Worm (Caenorhabditis elegans) whole organism, late embryonic: ENCODE data around the gene D1086.1.

ENCODE experiments used
- C08G9.2 ChIP-seq: sonication (generic microtip); optimal IDR thresholded peaks from 2 replicates; lab custom pipeline; 2016; ENCODE audit warnings: mild to moderate bottlenecking, missing genetic modification characterization, moderate library complexity, missing compliant biosample characterization
- F13H6.1 ChIP-seq: sonication (generic microtip); optimal IDR thresholded peaks from 2 replicates; lab custom pipeline; 2016; ENCODE audit warnings: missing genetic modification characterization, missing compliant biosample characterization
- K02D7.2 ChIP-seq: sonication (generic microtip); optimal IDR thresholded peaks from 2 replicates; lab custom pipeline; 2017; ENCODE audit warnings: mild to moderate bottlenecking, missing genetic modification characterization, missing compliant biosample characterization
- K09A11.1 ChIP-seq: sonication (generic microtip); optimal IDR thresholded peaks from 2 replicates; lab custom pipeline; 2017; ENCODE audit warnings: antibody characterized with exemption, mild to moderate bottlenecking, missing genetic modification characterization, missing compliant biosample characterization; ENCODE audit not compliant: insufficient read depth
- T23F11.4 ChIP-seq: fragments of 200-800 bp; sonication (Bioruptor generic); optimal IDR thresholded peaks from 2 replicates; lab custom pipeline; 2018; ENCODE audit warnings: mild to moderate bottlenecking, missing genetic modification characterization, missing compliant biosample characterization
- Y22D7AL.16 ChIP-seq: sonication (generic microtip); optimal IDR thresholded peaks from 2 replicates; lab custom pipeline; 2016; ENCODE audit warnings: missing genetic modification characterization, missing compliant biosample characterization
- ahr-1 ChIP-seq: sonication (generic microtip); optimal IDR thresholded peaks from 2 replicates; lab custom pipeline; 2016; ENCODE audit warnings: missing genetic modification characterization, missing compliant biosample characterization
- ama-1 ChIP-seq: fragments of 150-350 bp; optimal IDR thresholded peaks from 2 replicates; lab custom pipeline; 2014
- ceh-14 ChIP-seq: sonication (generic microtip); optimal IDR thresholded peaks from 2 replicates; lab custom pipeline; 2016; ENCODE audit warnings: missing genotype, missing genetic modification characterization, missing compliant biosample characterization
- ceh-18 ChIP-seq: sonication (generic microtip); optimal IDR thresholded peaks from 2 replicates; lab custom pipeline; 2016; ENCODE audit warnings: missing genetic modification characterization, missing compliant biosample characterization
- ceh-19 ChIP-seq: fragments of 200-800 bp; sonication (Bioruptor generic); optimal IDR thresholded peaks from 2 replicates; lab custom pipeline; 2018; ENCODE audit warnings: mild to moderate bottlenecking, missing genetic modification characterization, missing compliant biosample characterization
- ceh-2 ChIP-seq: sonication (generic microtip); optimal IDR thresholded peaks from 2 replicates; lab custom pipeline; 2016; ENCODE audit warnings: missing genotype, missing genetic modification characterization, missing compliant biosample characterization
- ceh-22 ChIP-seq: sonication (generic microtip); optimal IDR thresholded peaks from 2 replicates; lab custom pipeline; 2017; ENCODE audit warnings: missing biosample characterization, missing genetic modification characterization
- ceh-24 ChIP-seq: sonication (generic microtip); optimal IDR thresholded peaks from 2 replicates; lab custom pipeline; 2016; ENCODE audit warnings: mild to moderate bottlenecking, missing genetic modification characterization, missing compliant biosample characterization
- ceh-30 ChIP-seq: fragments of 150-350 bp; optimal IDR thresholded peaks from 2 replicates; lab custom pipeline; 2014; ENCODE audit warnings: missing biosample characterization, missing genetic modification characterization
- ceh-31 ChIP-seq: sonication (generic microtip); optimal IDR thresholded peaks from 2 replicates; lab custom pipeline; 2016; ENCODE audit warnings: missing genetic modification characterization, missing compliant biosample characterization
- ceh-45 ChIP-seq: fragments of 200-800 bp; sonication (Bioruptor generic); IDR thresholded peaks from 2 replicates; pipeline ENCODE4 v1.3.6; 2022; ENCODE audit warnings: missing genetic modification reagents, missing genetic modification characterization, missing compliant biosample characterization
- ceh-9 ChIP-seq: sonication (generic microtip); optimal IDR thresholded peaks from 2 replicates; lab custom pipeline; 2016; ENCODE audit warnings: mild to moderate bottlenecking, missing genetic modification characterization, inconsistent platforms, missing compliant biosample characterization
- che-1 ChIP-seq: sonication (generic microtip); optimal IDR thresholded peaks from 2 replicates; lab custom pipeline; 2016; ENCODE audit warnings: mild to moderate bottlenecking, missing genetic modification characterization, missing compliant biosample characterization
- dmd-4 ChIP-seq: sonication (generic microtip); optimal IDR thresholded peaks from 2 replicates; lab custom pipeline; 2016; ENCODE audit warnings: borderline replicate concordance, missing genetic modification characterization, missing compliant biosample characterization
- dve-1 ChIP-seq: sonication (generic microtip); optimal IDR thresholded peaks from 2 replicates; lab custom pipeline; 2017; ENCODE audit warnings: antibody characterized with exemption, mild to moderate bottlenecking, missing genetic modification characterization, missing compliant biosample characterization
- elt-2 ChIP-seq: sonication (generic microtip); optimal IDR thresholded peaks from 2 replicates; lab custom pipeline; 2016; ENCODE audit warnings: missing genetic modification reagents, missing genetic modification characterization, missing compliant biosample characterization
- eyg-1 ChIP-seq: sonication (generic microtip); optimal IDR thresholded peaks from 2 replicates; lab custom pipeline; 2016; ENCODE audit warnings: missing genotype, missing genetic modification characterization, missing compliant biosample characterization
- fax-1 ChIP-seq: sonication (generic microtip); optimal IDR thresholded peaks from 2 replicates; lab custom pipeline; 2016; ENCODE audit warnings: missing genotype, missing genetic modification characterization, missing compliant biosample characterization
- fkh-10 ChIP-seq: fragments of 150-350 bp; optimal IDR thresholded peaks from 2 replicates; lab custom pipeline; 2014; ENCODE audit warnings: missing biosample characterization, missing genetic modification reagents, missing genetic modification characterization
- fkh-6 ChIP-seq: sonication (generic microtip); optimal IDR thresholded peaks from 2 replicates; lab custom pipeline; 2016; ENCODE audit warnings: missing genetic modification characterization, missing compliant biosample characterization
- gmeb-2 ChIP-seq: sonication (generic microtip); optimal IDR thresholded peaks from 2 replicates; lab custom pipeline; 2016; ENCODE audit warnings: missing genetic modification characterization, inconsistent platforms, missing compliant biosample characterization
- hlh-13 ChIP-seq: fragments of 200-800 bp; sonication (Bioruptor generic); optimal IDR thresholded peaks from 2 replicates; lab custom pipeline; 2018; ENCODE audit warnings: mild to moderate bottlenecking, missing genetic modification characterization, missing compliant biosample characterization
- hlh-15 ChIP-seq: sonication (generic microtip); optimal IDR thresholded peaks from 2 replicates; lab custom pipeline; 2016; ENCODE audit warnings: missing genetic modification characterization, missing compliant biosample characterization
- hlh-30 ChIP-seq: sonication (generic microtip); optimal IDR thresholded peaks from 2 replicates; lab custom pipeline; 2017; ENCODE audit warnings: antibody characterized with exemption, missing genetic modification characterization, missing compliant biosample characterization; ENCODE audit not compliant: insufficient read depth
- hlh-6 ChIP-seq: sonication (generic microtip); optimal IDR thresholded peaks from 2 replicates; lab custom pipeline; 2016; ENCODE audit warnings: missing genotype, missing genetic modification characterization, missing compliant biosample characterization
- hlh-8 ChIP-seq: sonication (generic microtip); optimal IDR thresholded peaks from 2 replicates; lab custom pipeline; 2016; ENCODE audit warnings: missing genotype, missing genetic modification characterization, missing compliant biosample characterization
- lim-6 ChIP-seq: sonication (generic microtip); optimal IDR thresholded peaks from 2 replicates; lab custom pipeline; 2016; ENCODE audit warnings: missing genetic modification characterization, missing compliant biosample characterization
- lin-11 ChIP-seq: fragments of 200-800 bp; sonication (Bioruptor generic); optimal IDR thresholded peaks from 2 replicates; lab custom pipeline; 2018; ENCODE audit warnings: mild to moderate bottlenecking, missing genetic modification characterization, missing compliant biosample characterization
- madf-2 ChIP-seq: sonication (generic microtip); optimal IDR thresholded peaks from 2 replicates; lab custom pipeline; 2017; ENCODE audit warnings: missing genetic modification characterization, missing compliant biosample characterization
- nfya-1 ChIP-seq: sonication (generic microtip); optimal IDR thresholded peaks from 2 replicates; lab custom pipeline; 2017; ENCODE audit warnings: missing genetic modification characterization, mild to moderate bottlenecking, missing compliant biosample characterization, antibody characterized with exemption, moderate library complexity
- nhr-11 ChIP-seq: fragments of 150-350 bp; optimal IDR thresholded peaks from 2 replicates; lab custom pipeline; 2014; ENCODE audit warnings: missing biosample characterization, missing genetic modification characterization
- npax-4 ChIP-seq: sonication (generic microtip); optimal IDR thresholded peaks from 2 replicates; lab custom pipeline; 2016; ENCODE audit warnings: missing genetic modification characterization, missing compliant biosample characterization
- pag-3 ChIP-seq: sonication (generic microtip); optimal IDR thresholded peaks from 2 replicates; lab custom pipeline; 2016; ENCODE audit warnings: missing compliant biosample characterization, missing genetic modification characterization, borderline replicate concordance
- pat-9 ChIP-seq: fragments of 200-800 bp; sonication (Bioruptor generic); optimal IDR thresholded peaks from 2 replicates; lab custom pipeline; 2018; ENCODE audit warnings: mild to moderate bottlenecking, missing genetic modification characterization, moderate library complexity, missing compliant biosample characterization
- pha-2 ChIP-seq: sonication (generic microtip); optimal IDR thresholded peaks from 2 replicates; lab custom pipeline; 2017; ENCODE audit warnings: mild to moderate bottlenecking, missing genetic modification characterization, missing compliant biosample characterization
- rnt-1 ChIP-seq: sonication (generic microtip); optimal IDR thresholded peaks from 2 replicates; lab custom pipeline; 2016; ENCODE audit warnings: missing genetic modification characterization, missing compliant biosample characterization
- sox-2 ChIP-seq: fragments of 200-800 bp; sonication (Bioruptor generic); IDR thresholded peaks from 2 replicates; pipeline ENCODE4 v1.3.6; 2022; ENCODE audit warnings: missing genetic modification reagents, missing genetic modification characterization, missing compliant biosample characterization
- sox-4 ChIP-seq: sonication (generic microtip); optimal IDR thresholded peaks from 2 replicates; lab custom pipeline; 2017; ENCODE audit warnings: mild to moderate bottlenecking, missing genetic modification characterization, inconsistent platforms, missing compliant biosample characterization
- tbx-2 ChIP-seq: sonication (generic microtip); optimal IDR thresholded peaks from 2 replicates; lab custom pipeline; 2016; ENCODE audit warnings: missing genetic modification characterization, missing compliant biosample characterization
- ttx-3 ChIP-seq: sonication (generic microtip); optimal IDR thresholded peaks from 2 replicates; lab custom pipeline; 2016; ENCODE audit warnings: missing genetic modification reagents, missing genetic modification characterization, missing compliant biosample characterization
- unc-42 ChIP-seq: sonication (generic microtip); optimal IDR thresholded peaks from 2 replicates; lab custom pipeline; 2016; ENCODE audit warnings: missing genotype, missing genetic modification characterization, missing compliant biosample characterization
- unc-86 ChIP-seq: sonication (generic microtip); optimal IDR thresholded peaks from 2 replicates; lab custom pipeline; 2016; ENCODE audit warnings: missing genetic modification characterization, missing compliant biosample characterization
- zip-5 ChIP-seq: sonication (generic microtip); optimal IDR thresholded peaks from 2 replicates; lab custom pipeline; 2016; ENCODE audit warnings: missing genetic modification characterization, missing compliant biosample characterization
- ztf-16 ChIP-seq: sonication (generic microtip); optimal IDR thresholded peaks from 2 replicates; lab custom pipeline; 2017; ENCODE audit warnings: missing genetic modification characterization, missing compliant biosample characterization

Gene D1086.1

ce11 chrV:14134757-14135441 lies 36.2 kb downstream of the D1086.1 start:
- TF ChIP-seq elt-2 (tag; lab: Kevin White, UChicago) (peak; percentile 75), unc-42 (tag; lab: Kevin White, UChicago) (no peak)
- TF ChIP-seq, all 69 proteins: peak for 1

DNA sequence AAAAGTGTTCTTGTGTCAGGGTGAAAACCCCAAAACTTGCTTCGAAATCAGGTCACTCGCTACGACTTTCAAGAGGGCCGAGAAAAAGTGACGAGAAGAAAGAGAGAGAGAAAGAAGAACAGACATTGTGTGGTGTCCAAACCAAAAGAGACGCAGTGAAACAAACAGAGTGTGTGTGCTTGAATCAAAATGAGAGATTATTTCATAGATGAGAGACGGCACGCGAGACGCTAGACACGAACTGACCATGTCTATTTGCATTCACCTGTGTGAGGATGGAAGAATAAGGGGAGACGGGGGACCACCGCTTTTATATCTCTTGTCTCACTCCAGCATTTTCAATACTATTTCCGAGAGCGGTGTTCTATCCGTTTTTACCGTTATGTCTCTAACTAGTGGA lies 37.5 kb downstream of the D1086.1 start:
- peak; percentile 72 for TF ChIP-seq F13H6.1 (tag; lab: Kevin White, UChicago)
- TF ChIP-seq nfya-1 (tag; lab: Kevin White, UChicago), result peak; percentile 75
- TF ChIP-seq npax-4, result no peak
- TF ChIP-seq ceh-22 (tag; lab: Kevin White, UChicago), result no peak
- TF ChIP-seq madf-2 (tag; lab: Kevin White, UChicago), result no peak
- TF ChIP-seq K09A11.1 (tag; lab: Kevin White, UChicago), result no peak
- TF ChIP-seq hlh-30 (tag; lab: Kevin White, UChicago), result peak; percentile 46
- TF ChIP-seq fax-1, result no peak
- TF ChIP-seq ceh-2 (tag; lab: Kevin White, UChicago), result peak; percentile 34
- no peak for TF ChIP-seq ceh-9 (tag; lab: Kevin White, UChicago)
- no peak for TF ChIP-seq K02D7.2 (tag; lab: Kevin White, UChicago)
- TF ChIP-seq ceh-30, result peak; percentile 0
- TF ChIP-seq ztf-16 (tag; lab: Kevin White, UChicago), result no peak
- no peak for TF ChIP-seq C08G9.2 (tag; lab: Kevin White, UChicago)
- no peak for TF ChIP-seq Y22D7AL.16 (tag; lab: Kevin White, UChicago)
- peak; percentile 56 for TF ChIP-seq ceh-18 (tag; lab: Kevin White, UChicago)
- no peak for TF ChIP-seq gmeb-2 (tag; lab: Kevin White, UChicago)
- no peak for TF ChIP-seq T23F11.4 (GFP tag; lab: Kevin White, UChicago)
- peak; percentile 13 for TF ChIP-seq zip-5 (tag; lab: Kevin White, UChicago)
- TF ChIP-seq lim-6 (tag; lab: Kevin White, UChicago), result no peak
- no peak for TF ChIP-seq hlh-8 (tag; lab: Kevin White, UChicago)
- TF ChIP-seq fkh-6 (tag; lab: Kevin White, UChicago), result no peak
- TF ChIP-seq elt-2 (tag; lab: Kevin White, UChicago), result peak; percentile 56
- no peak for TF ChIP-seq sox-4 (tag; lab: Kevin White, UChicago)
- peak; percentile 67 for TF ChIP-seq ceh-19 (GFP tag; lab: Kevin White, UChicago)
- TF ChIP-seq pha-2, result peak; percentile 24
- TF ChIP-seq ceh-31 (tag; lab: Kevin White, UChicago), result peak; percentile 82
- TF ChIP-seq rnt-1 (tag; lab: Kevin White, UChicago), result peak; percentile 56
- TF ChIP-seq pag-3 (tag; lab: Kevin White, UChicago), result no peak
- no peak for TF ChIP-seq lin-11 (tag; lab: Kevin White, UChicago)
- TF ChIP-seq ahr-1 (tag; lab: Kevin White, UChicago), result no peak
- TF ChIP-seq eyg-1 (tag; lab: Kevin White, UChicago), result no peak
- no peak for TF ChIP-seq ceh-45 (GFP tag; lab: Robert Waterston, UW)
- peak; percentile 77 for TF ChIP-seq tbx-2 (tag; lab: Kevin White, UChicago)
- no peak for TF ChIP-seq hlh-6 (tag; lab: Kevin White, UChicago)
- no peak for TF ChIP-seq hlh-15 (tag; lab: Kevin White, UChicago)
- no peak for TF ChIP-seq fkh-10
- TF ChIP-seq sox-2 (GFP tag; lab: Robert Waterston, UW), result peak; percentile 2; the same call in 1 of the 2 replicates
- no peak for TF ChIP-seq ceh-14 (tag; lab: Kevin White, UChicago)
- TF ChIP-seq unc-42 (tag; lab: Kevin White, UChicago), result peak; percentile 1
- no peak for TF ChIP-seq pat-9 (tag; lab: Kevin White, UChicago)
- TF ChIP-seq dmd-4 (tag; lab: Kevin White, UChicago), result no peak
- no peak for TF ChIP-seq hlh-13 (GFP tag; lab: Kevin White, UChicago)
- TF ChIP-seq dve-1 (tag; lab: Kevin White, UChicago), result peak; percentile 49
- no peak for TF ChIP-seq ama-1 (lab: Kevin White, UChicago)
- peak; percentile 13 for TF ChIP-seq unc-86 (tag; lab: Kevin White, UChicago)
- TF ChIP-seq che-1 (tag; lab: Kevin White, UChicago), result no peak
- no peak for TF ChIP-seq nhr-11 (tag; lab: Kevin White, UChicago)
- no peak for TF ChIP-seq ceh-24 (tag; lab: Kevin White, UChicago)
- TF ChIP-seq ttx-3, result no peak
